Fruit fly (Drosophila melanogaster): ENCODE measurements around the gene Ccdc56.
A peak's percentile ranks its signal among the peaks of the same experiment; 100 is the strongest.

Gene Ccdc56

DNA sequence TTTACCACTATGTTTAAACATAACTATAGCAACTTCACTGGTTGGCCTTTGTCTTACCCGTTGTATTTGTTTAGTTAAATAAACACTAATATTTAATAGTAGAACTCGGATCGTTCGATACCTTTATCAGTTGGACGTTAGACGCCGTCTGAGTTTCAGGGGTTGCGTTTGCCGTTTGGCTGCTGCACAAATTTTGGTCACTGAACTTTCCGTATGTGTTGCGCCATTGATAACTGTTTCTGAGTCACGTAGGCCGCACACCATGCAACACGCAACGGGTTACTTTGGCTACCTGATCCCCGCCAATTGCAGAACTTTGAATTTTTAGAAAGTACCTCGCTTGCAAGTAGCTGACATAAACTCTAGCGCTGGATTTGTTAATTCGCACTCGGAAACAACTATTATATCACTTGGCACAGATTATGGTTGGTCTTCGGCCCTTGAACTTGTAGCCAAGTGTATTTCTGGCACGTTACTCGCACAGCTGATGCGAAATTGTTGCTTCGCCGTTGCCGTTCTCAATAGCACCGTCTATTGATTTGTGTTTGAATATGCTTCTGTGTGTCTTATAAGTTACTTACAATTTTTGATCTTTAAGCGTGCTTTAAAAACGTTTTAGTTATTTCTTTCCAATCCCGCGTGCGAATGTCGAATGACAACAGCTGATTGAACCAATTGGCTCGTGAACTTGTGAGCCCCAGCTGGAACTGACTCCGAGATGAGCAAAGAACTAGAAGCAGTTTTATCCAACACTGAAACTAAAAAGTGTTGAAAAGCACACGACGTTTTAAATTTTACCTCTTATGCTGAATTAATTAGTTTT lies 12.3 kb upstream of the Ccdc56 start, which contains the start of gene Dph1 (continued):
- peak; percentile 39 for TF ChIP-seq CG1602 (GFP tag; optimal IDR thresholded peaks at IDR 0.05)
- TF ChIP-seq CG5953 (GFP tag; IDR thresholded peaks at IDR 0.05) = peak; percentile 75
- TF ChIP-seq CG2712 (tag; optimal IDR thresholded peaks at IDR 0.05) = peak; percentile 89
- TF ChIP-seq TFAM (GFP tag; optimal IDR thresholded peaks at IDR 0.05) = no peak
- peak; percentile 79 for TF ChIP-seq CHES-1-like (GFP tag; optimal IDR thresholded peaks at IDR 0.05)
- peak; percentile 61 for TF ChIP-seq mirr (GFP tag; optimal IDR thresholded peaks at IDR 0.05)
- TF ChIP-seq mam (GFP tag; optimal IDR thresholded peaks at IDR 0.05) = peak; percentile 80
- TF ChIP-seq kay (GFP tag; optimal IDR thresholded peaks at IDR 0.05) = peak; percentile 90
- peak; percentile 67 for TF ChIP-seq CG1529 (GFP tag; optimal IDR thresholded peaks at IDR 0.05)
- TF ChIP-seq grn (GFP tag; optimal IDR thresholded peaks at IDR 0.05) = peak; percentile 12
- TF ChIP-seq CG4820 (GFP tag; optimal IDR thresholded peaks at IDR 0.05) = peak; percentile 78
- TF ChIP-seq CG4424 (GFP tag; optimal IDR thresholded peaks at IDR 0.05) = peak; percentile 85
- peak; percentile 84 for TF ChIP-seq CG6813 (GFP tag; optimal IDR thresholded peaks at IDR 0.05)
- TF ChIP-seq bcd (GFP tag; optimal IDR thresholded peaks at IDR 0.05) = peak; percentile 88
- peak; percentile 79 for TF ChIP-seq CG3281 (GFP tag; optimal IDR thresholded peaks at IDR 0.05)
- TF ChIP-seq slbo (GFP tag; IDR thresholded peaks at IDR 0.05) = peak; percentile 83
- peak; percentile 86 for TF ChIP-seq Oli (tag; optimal IDR thresholded peaks at IDR 0.05)
- peak; percentile 54 for TF ChIP-seq MTF-1 (GFP tag; optimal IDR thresholded peaks at IDR 0.05; ENCODE audit: borderline replicate concordance)
- peak; percentile 70 for TF ChIP-seq CG2875 (GFP tag; optimal IDR thresholded peaks at IDR 0.05)
- TF ChIP-seq HLH54F (GFP tag; optimal IDR thresholded peaks at IDR 0.05) = peak; percentile 74
- TF ChIP-seq Hmx (GFP tag; optimal IDR thresholded peaks at IDR 0.05) = no peak
- TF ChIP-seq Myb (GFP tag; optimal IDR thresholded peaks at IDR 0.05) = peak; percentile 74
- peak; percentile 81 for TF ChIP-seq Blimp-1 (GFP tag; optimal IDR thresholded peaks at IDR 0.05)
- TF ChIP-seq B-H2 (GFP tag; optimal IDR thresholded peaks at IDR 0.05) = peak; percentile 66
- TF ChIP-seq CG2202 (tag; optimal IDR thresholded peaks at IDR 0.05) = peak; percentile 60
- peak; percentile 55 for TF ChIP-seq Sin3A (optimal IDR thresholded peaks at IDR 0.05)
- TF ChIP-seq ERR (GFP tag; optimal IDR thresholded peaks at IDR 0.05) = peak; percentile 65
- TF ChIP-seq Bgb (GFP tag; IDR thresholded peaks at IDR 0.05; ENCODE audit: partially characterized antibody) = peak; percentile 59
- TF ChIP-seq gem (tag; optimal IDR thresholded peaks at IDR 0.05) = peak; percentile 87
- TF ChIP-seq bbx (GFP tag; IDR thresholded peaks at IDR 0.05; ENCODE audit: partially characterized antibody) = peak; percentile 57
- TF ChIP-seq CG12104 (GFP tag; optimal IDR thresholded peaks at IDR 0.05) = peak; percentile 80
- TF ChIP-seq ssp (GFP tag; IDR thresholded peaks at IDR 0.05) = peak; percentile 55; the same call in 1 of the 2 replicates
- TF ChIP-seq CG14710 (tag; optimal IDR thresholded peaks at IDR 0.05) = peak; percentile 76
- TF ChIP-seq fd96Cb (tag; optimal IDR thresholded peaks at IDR 0.05) = peak; percentile 81
- TF ChIP-seq sna (GFP tag; IDR thresholded peaks at IDR 0.05; ENCODE audit: partially characterized antibody) = peak; percentile 45
- TF ChIP-seq pho (GFP tag; optimal IDR thresholded peaks at IDR 0.05) = peak; percentile 70
- TF ChIP-seq ham (GFP tag; IDR thresholded peaks at IDR 0.05) = peak; percentile 42; the same call in 1 of the 2 replicates
- TF ChIP-seq lilli (GFP tag; optimal IDR thresholded peaks at IDR 0.05) = peak; percentile 87
- peak; percentile 89 for TF ChIP-seq Antp (GFP tag; optimal IDR thresholded peaks at IDR 0.05)
- TF ChIP-seq CG33557 (GFP tag; optimal IDR thresholded peaks at IDR 0.05) = peak; percentile 75
- TF ChIP-seq sug (tag; optimal IDR thresholded peaks at IDR 0.05) = peak; percentile 54
- TF ChIP-seq pum (GFP tag; optimal IDR thresholded peaks at IDR 0.05) = peak; percentile 65
- TF ChIP-seq ranshi (GFP tag; IDR thresholded peaks at IDR 0.05) = peak; percentile 77; the same call in 1 of the 2 replicates
- TF ChIP-seq fru (optimal IDR thresholded peaks at IDR 0.05) = no peak
- peak; percentile 83 for TF ChIP-seq ap (GFP tag; IDR thresholded peaks at IDR 0.05)
- no peak for TF ChIP-seq z (GFP tag; IDR thresholded peaks at IDR 0.05)
- peak; percentile 14 for TF ChIP-seq Lhr (GFP tag; optimal IDR thresholded peaks at IDR 0.05)
- peak; percentile 57 for TF ChIP-seq CG8281 (tag; optimal IDR thresholded peaks at IDR 0.05)
- TF ChIP-seq CG16813 (GFP tag; IDR thresholded peaks at IDR 0.05; ENCODE audit: partially characterized antibody) = no peak

Measured in whole organism, embryonic.